Worm (Caenorhabditis elegans) whole organism, L1 larva: ENCODE data around the gene athp-2.

Source experiments
- alr-1 ChIP-seq: fragments of 200-800 bp; sonication (Bioruptor generic); optimal IDR thresholded peaks from 2 replicates; lab custom pipeline; 2018; ENCODE audit warnings: borderline replicate concordance, mild to moderate bottlenecking, missing genetic modification characterization, missing compliant biosample characterization
- ces-1 ChIP-seq: fragments of 150-350 bp; optimal IDR thresholded peaks from 2 replicates; lab custom pipeline; 2014; ENCODE audit warnings: missing biosample characterization, missing genetic modification reagents, missing genetic modification characterization
- lin-14 ChIP-seq: fragments of 200-800 bp; sonication (Bioruptor generic); optimal IDR thresholded peaks from 2 replicates; lab custom pipeline; 2018; ENCODE audit warnings: mild to moderate bottlenecking, missing genetic modification characterization, moderate library complexity, missing compliant biosample characterization
- lin-39 ChIP-seq: fragments of 150-350 bp; optimal IDR thresholded peaks from 2 replicates; lab custom pipeline; 2014; ENCODE audit warnings: missing biosample characterization, missing genetic modification reagents, missing genetic modification characterization
- lir-3 ChIP-seq: sonication (generic microtip); optimal IDR thresholded peaks from 2 replicates; lab custom pipeline; 2016; ENCODE audit warnings: mild to moderate bottlenecking, missing genetic modification characterization, moderate library complexity, missing compliant biosample characterization; ENCODE audit not compliant: poor library complexity
- nhr-77 ChIP-seq: fragments of 150-350 bp; optimal IDR thresholded peaks from 2 replicates; lab custom pipeline; 2014; ENCODE audit warnings: missing biosample characterization, missing genetic modification characterization

DNA sequence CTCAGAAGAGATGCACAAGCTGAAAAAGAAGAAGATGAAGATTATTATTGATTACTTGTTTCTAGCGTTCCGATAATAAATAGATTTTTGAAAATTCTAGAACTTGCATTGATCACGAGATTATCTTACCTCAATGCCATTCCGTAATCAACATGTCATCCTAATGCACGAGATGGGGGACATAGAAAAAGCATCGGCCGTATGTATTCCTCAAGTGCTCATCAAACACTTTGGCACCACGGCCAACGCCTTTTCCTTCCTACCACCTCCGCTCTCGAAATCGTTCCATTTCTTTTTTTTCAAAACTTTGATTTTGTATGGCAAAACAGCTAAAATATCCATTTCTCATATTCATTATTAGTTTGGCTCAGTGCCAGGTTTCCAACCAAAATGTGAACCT, 18.8 kb downstream of the athp-2 start, which contains the start of gene lat-2:
- no peak for TF ChIP-seq lin-39 (tag; lab: Kevin White, UChicago)
- TF ChIP-seq nhr-77 (tag; lab: Kevin White, UChicago) = no peak
- no peak for TF ChIP-seq lin-14 (GFP tag; lab: Kevin White, UChicago)
- no peak for TF ChIP-seq ces-1 (GFP tag; lab: Kevin White, UChicago)
- TF ChIP-seq alr-1 (tag; lab: Kevin White, UChicago) = no peak
- no peak for TF ChIP-seq lir-3 (tag; lab: Kevin White, UChicago)
